Fruit fly (Drosophila melanogaster): ENCODE results near the gene CG17261.

- TF ChIP-seq CG12071 (GFP tag; optimal IDR thresholded peaks at IDR 0.05) (no peak), Sox102F (GFP tag; optimal IDR thresholded peaks at IDR 0.05) (no peak), B-H1 (GFP tag; IDR thresholded peaks at IDR 0.05) (no peak), fd102C (GFP tag; optimal IDR thresholded peaks at IDR 0.05) (no peak), CG33213 (GFP tag; optimal IDR thresholded peaks at IDR 0.05) (no peak), kah (GFP tag; optimal IDR thresholded peaks at IDR 0.05) (no peak), CG15601 (tag; optimal IDR thresholded peaks at IDR 0.05) (no peak), Drgx (GFP tag; IDR thresholded peaks at IDR 0.05) (no peak), odd (GFP tag; optimal IDR thresholded peaks at IDR 0.05) (no peak), TFAM (GFP tag; optimal IDR thresholded peaks at IDR 0.05) (no peak), H2.0 (GFP tag; IDR thresholded peaks at IDR 0.05) (no peak), eve (GFP tag; optimal IDR thresholded peaks at IDR 0.05) (no peak)
Observed at dm6 chr2L:3006194-3006593, 36.2 kb upstream of the CG17261 start.
